Worm (Caenorhabditis elegans): ENCODE data around the gene olrn-1.

DNA sequence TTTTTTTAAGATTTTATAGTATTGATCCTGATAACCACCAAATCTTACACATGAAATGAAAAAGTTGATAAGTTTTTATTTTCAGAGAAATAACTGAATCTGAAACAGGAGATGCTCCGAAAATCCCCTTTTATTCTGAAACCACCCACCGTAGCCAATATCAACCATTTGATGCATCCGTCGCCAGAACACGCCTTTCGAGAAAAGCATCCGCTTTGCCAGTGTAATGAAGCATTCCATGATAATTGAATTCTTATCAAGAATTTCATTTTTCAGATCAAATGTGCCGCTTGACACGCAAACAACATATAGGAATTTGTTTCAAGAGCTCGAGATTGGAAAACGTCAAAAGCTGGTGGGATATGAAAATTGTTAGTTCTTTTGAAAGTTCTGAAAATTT lies 32.7 kb upstream of the olrn-1 start, which contains the start of gene tbh-1:
- TF ChIP-seq nhr-12 (tag; optimal IDR thresholded peaks at IDR 0.05), result no peak
- TF ChIP-seq lin-13 (tag; optimal IDR thresholded peaks at IDR 0.05), result no peak
- TF ChIP-seq elt-1 (tag; optimal IDR thresholded peaks at IDR 0.05; ENCODE audit: borderline replicate concordance, insufficient read depth), result no peak
- TF ChIP-seq nhr-76 (tag; optimal IDR thresholded peaks at IDR 0.05), result no peak
- no peak for TF ChIP-seq unc-62 (GFP tag; optimal IDR thresholded peaks at IDR 0.05)
- no peak for TF ChIP-seq snpc-4 (tag; optimal IDR thresholded peaks at IDR 0.05)
- TF ChIP-seq mab-5 (tag; optimal IDR thresholded peaks at IDR 0.05), result no peak
- no peak for TF ChIP-seq ztf-11 (tag; optimal IDR thresholded peaks at IDR 0.05)
- no peak for TF ChIP-seq unc-39 (tag; optimal IDR thresholded peaks at IDR 0.05)
- TF ChIP-seq nhr-2 (tag; optimal IDR thresholded peaks at IDR 0.05), result no peak
- no peak for TF ChIP-seq sptf-1 (tag; optimal IDR thresholded peaks at IDR 0.05)

Measured in whole organism, mixed stage, embryonic.